Fruit fly (Drosophila melanogaster) whole organism, prepupa: ENCODE results near the gene CG13623.
A peak's percentile ranks its signal among the peaks of the same experiment; 100 is the strongest.

ENCODE experiments used
- Blimp-1 ChIP-seq: fragments of 200-800 bp; sonication (Bioruptor generic); optimal IDR thresholded peaks from 3 replicates; lab custom pipeline; 2017; ENCODE audit warnings: missing biosample characterization, missing genetic modification characterization, mild to moderate bottlenecking, moderate library complexity, missing genetic modification reagents
- CG10631 ChIP-seq: fragments of 200-800 bp; sonication (Bioruptor generic); optimal IDR thresholded peaks from 2 replicates; lab custom pipeline; 2016; ENCODE audit warnings: missing biosample characterization, missing genetic modification characterization
- CG10669 ChIP-seq: fragments of 200-800 bp; sonication (Bioruptor generic); optimal IDR thresholded peaks from 3 replicates; lab custom pipeline; 2018; ENCODE audit warnings: missing biosample characterization, mild to moderate bottlenecking, missing genetic modification characterization, moderate library complexity
- CG11902 ChIP-seq: fragments of 200-800 bp; sonication (Bioruptor generic); optimal IDR thresholded peaks from 3 replicates; lab custom pipeline; 2016; ENCODE audit warnings: missing biosample characterization, missing genetic modification characterization
- CG15336 ChIP-seq: fragments of 200-800 bp; sonication (Bioruptor generic); IDR thresholded peaks from 2 replicates; pipeline ENCODE4 v1.3.6; 2022; ENCODE audit warnings: missing biosample characterization, missing genetic modification characterization
- CG1621 ChIP-seq: fragments of 200-800 bp; sonication (Bioruptor generic); optimal IDR thresholded peaks from 3 replicates; lab custom pipeline; 2018; ENCODE audit warnings: missing biosample characterization, mild to moderate bottlenecking, missing genetic modification characterization
- CG3032 ChIP-seq: fragments of 200-800 bp; optimal IDR thresholded peaks from 2 replicates; lab custom pipeline; 2019; ENCODE audit warnings: missing biosample characterization, mild to moderate bottlenecking, missing genetic modification characterization, moderate library complexity
- CG31627 ChIP-seq: fragments of 200-800 bp; sonication (Bioruptor generic); optimal IDR thresholded peaks from 3 replicates; lab custom pipeline; 2016; ENCODE audit warnings: missing biosample characterization, missing genetic modification characterization
- CG32006 ChIP-seq: fragments of 200-800 bp; sonication (Bioruptor generic); optimal IDR thresholded peaks from 3 replicates; lab custom pipeline; 2017; ENCODE audit warnings: missing biosample characterization, mild to moderate bottlenecking, missing genetic modification characterization
- CG34406 ChIP-seq: fragments of 200-800 bp; sonication (Bioruptor generic); optimal IDR thresholded peaks from 3 replicates; lab custom pipeline; 2016; ENCODE audit warnings: missing biosample characterization, missing genetic modification characterization
- CG3919 ChIP-seq: fragments of 200-800 bp; sonication (Bioruptor generic); optimal IDR thresholded peaks from 3 replicates; lab custom pipeline; 2016; ENCODE audit warnings: missing biosample characterization, missing genetic modification characterization
- CG4318 ChIP-seq: fragments of 200-800 bp; sonication (Bioruptor generic); optimal IDR thresholded peaks from 3 replicates; lab custom pipeline; 2017; ENCODE audit warnings: missing biosample characterization, mild to moderate bottlenecking, missing genetic modification characterization
- CG6163 ChIP-seq: fragments of 200-800 bp; sonication (Bioruptor generic); IDR thresholded peaks from 3 replicates; pipeline ENCODE4 v1.3.6; 2022; ENCODE audit warnings: missing biosample characterization, missing genetic modification characterization
- CG6854 ChIP-seq: fragments of 200-800 bp; sonication (Bioruptor generic); optimal IDR thresholded peaks from 2 replicates; lab custom pipeline; 2017; ENCODE audit warnings: missing biosample characterization, mild to moderate bottlenecking, missing genetic modification characterization
- CG7368 ChIP-seq: fragments of 200-800 bp; sonication (Bioruptor generic); optimal IDR thresholded peaks from 3 replicates; lab custom pipeline; 2016; ENCODE audit warnings: missing biosample characterization, missing genetic modification characterization
- CG8319 ChIP-seq: fragments of 200-800 bp; sonication (Bioruptor generic); optimal IDR thresholded peaks from 3 replicates; lab custom pipeline; 2016; ENCODE audit warnings: missing biosample characterization, missing genetic modification characterization
- CG8632 ChIP-seq: fragments of 200-800 bp; sonication (Bioruptor generic); optimal IDR thresholded peaks from 3 replicates; lab custom pipeline; 2016; ENCODE audit warnings: missing biosample characterization, missing genetic modification characterization
- CG9139 ChIP-seq: fragments of 200-800 bp; sonication (Bioruptor generic); optimal IDR thresholded peaks from 3 replicates; lab custom pipeline; 2017; ENCODE audit warnings: missing biosample characterization, mild to moderate bottlenecking, missing genetic modification characterization
- Eip75B ChIP-seq: fragments of 200-800 bp; sonication (Bioruptor generic); optimal IDR thresholded peaks from 3 replicates; lab custom pipeline; 2016; ENCODE audit warnings: missing biosample characterization, missing genetic modification characterization
- Eip78C ChIP-seq: fragments of 200-800 bp; sonication (Bioruptor generic); peaks from one replicate; lab custom pipeline; 2016; ENCODE audit warnings: missing biosample characterization, missing genetic modification characterization
- Ets96B ChIP-seq: fragments of 200-800 bp; optimal IDR thresholded peaks from 2 replicates; lab custom pipeline; 2019; ENCODE audit warnings: missing biosample characterization, mild to moderate bottlenecking, missing genetic modification characterization, moderate library complexity
- Hr38 ChIP-seq: sonication (Bioruptor generic); optimal IDR thresholded peaks from 2 replicates; lab custom pipeline; 2016; ENCODE audit warnings: missing biosample characterization, missing genetic modification characterization
- Hr39 ChIP-seq: fragments of 200-800 bp; sonication (Bioruptor generic); optimal IDR thresholded peaks from 2 replicates; lab custom pipeline; 2016; ENCODE audit warnings: missing biosample characterization, missing genetic modification characterization
- Hr4 ChIP-seq: fragments of 200-800 bp; sonication (Bioruptor generic); optimal IDR thresholded peaks from 3 replicates; lab custom pipeline; 2016; ENCODE audit warnings: missing biosample characterization, missing genetic modification characterization
- Lpt ChIP-seq: fragments of 200-800 bp; sonication (Bioruptor generic); optimal IDR thresholded peaks from 3 replicates; lab custom pipeline; 2016; ENCODE audit warnings: missing biosample characterization, missing genetic modification characterization
- Sox102F ChIP-seq: fragments of 200-800 bp; sonication (Bioruptor generic); optimal IDR thresholded peaks from 2 replicates; lab custom pipeline; 2016; ENCODE audit warnings: missing biosample characterization, mild to moderate bottlenecking, missing genetic modification characterization
- Sox15 ChIP-seq: fragments of 200-800 bp; sonication (Bioruptor generic); optimal IDR thresholded peaks from 3 replicates; lab custom pipeline; 2016; ENCODE audit warnings: missing biosample characterization, missing genetic modification characterization
- achi ChIP-seq: fragments of 200-800 bp; sonication (Bioruptor generic); optimal IDR thresholded peaks from 3 replicates; lab custom pipeline; 2016; ENCODE audit warnings: missing biosample characterization, missing genetic modification characterization
- acj6 ChIP-seq: fragments of 200-800 bp; sonication (Bioruptor generic); optimal IDR thresholded peaks from 3 replicates; lab custom pipeline; 2016; ENCODE audit warnings: missing biosample characterization, missing genetic modification characterization
- cyc ChIP-seq: fragments of 200-800 bp; sonication (Bioruptor generic); optimal IDR thresholded peaks from 3 replicates; lab custom pipeline; 2016; ENCODE audit warnings: missing biosample characterization, missing genetic modification characterization
- dsx ChIP-seq: fragments of 200-800 bp; optimal IDR thresholded peaks from 3 replicates; lab custom pipeline; 2019; ENCODE audit warnings: missing biosample characterization, mild to moderate bottlenecking, missing genetic modification characterization, moderate library complexity; ENCODE audit not compliant: poor library complexity, severe bottlenecking
- eg ChIP-seq: fragments of 200-800 bp; sonication (Bioruptor generic); IDR thresholded peaks from 3 replicates; pipeline ENCODE4 v1.3.6; 2022; ENCODE audit warnings: missing biosample characterization, missing genetic modification characterization
- fd59A ChIP-seq: fragments of 200-800 bp; sonication (Bioruptor generic); optimal IDR thresholded peaks from 2 replicates; lab custom pipeline; 2017; ENCODE audit warnings: missing biosample characterization, mild to moderate bottlenecking, missing genetic modification characterization, missing genetic modification reagents
- fd85E ChIP-seq: fragments of 200-800 bp; sonication (Bioruptor generic); optimal IDR thresholded peaks from 3 replicates; lab custom pipeline; 2016; ENCODE audit warnings: missing biosample characterization, missing genetic modification characterization
- fkh ChIP-seq: fragments of 200-800 bp; sonication (Bioruptor generic); optimal IDR thresholded peaks from 3 replicates; lab custom pipeline; 2017; ENCODE audit warnings: missing biosample characterization, mild to moderate bottlenecking, missing genetic modification characterization, moderate library complexity
- lz ChIP-seq: fragments of 200-800 bp; sonication (Bioruptor generic); optimal IDR thresholded peaks from 3 replicates; lab custom pipeline; 2016; ENCODE audit warnings: missing biosample characterization, missing genetic modification characterization
- net ChIP-seq: fragments of 200-800 bp; sonication (Bioruptor generic); optimal IDR thresholded peaks from 3 replicates; lab custom pipeline; 2016; ENCODE audit warnings: missing biosample characterization, missing genetic modification characterization
- spab ChIP-seq: fragments of 200-800 bp; sonication (Bioruptor generic); optimal IDR thresholded peaks from 2 replicates; lab custom pipeline; 2017; ENCODE audit warnings: missing biosample characterization, mild to moderate bottlenecking, missing genetic modification characterization, missing genetic modification reagents
- ss ChIP-seq, 2 experiments: fragments of 200-800 bp; sonication (Bioruptor generic); optimal IDR thresholded peaks; 2 replicates in 1 of 2; 3 replicates in 1 of 2; lab custom pipeline; 2017 to 2018; ENCODE audit warnings: mild to moderate bottlenecking in 2 of 2, missing biosample characterization in 2 of 2, missing genetic modification characterization in 2 of 2, moderate library complexity in 1 of 2
- topi ChIP-seq: fragments of 200-800 bp; sonication (Bioruptor generic); optimal IDR thresholded peaks from 3 replicates; lab custom pipeline; 2016; ENCODE audit warnings: missing biosample characterization, missing genetic modification characterization

CG13623 gene

DNA sequence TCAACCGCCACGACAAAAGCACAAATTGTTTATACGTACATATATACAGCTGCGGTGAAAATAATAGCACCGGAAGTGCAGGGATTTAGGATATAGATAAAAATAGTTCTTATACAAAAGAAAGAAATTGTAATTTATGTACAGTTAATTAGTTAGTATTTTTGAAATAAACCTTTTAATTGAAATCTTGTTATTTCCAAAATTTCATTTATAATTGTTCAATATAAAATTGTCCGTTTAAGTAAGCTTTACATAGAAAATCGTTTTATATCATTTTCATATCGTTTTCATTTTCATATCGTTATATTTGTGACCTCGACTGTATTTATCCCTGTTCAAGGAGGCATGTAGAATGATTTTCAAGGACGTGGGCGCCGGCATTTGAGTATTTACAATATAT is 43.8 kb upstream of the CG13623 start (continued):
- TF ChIP-seq CG1621 (tag; lab: Kevin White, UChicago) (no peak), CG3032 (tag; lab: Kevin White, UChicago) (peak; percentile 64), CG15336 (GFP tag; lab: Robert Waterston, UW) (peak; percentile 20; the same call in 1 of the 2 replicates), CG3919 (peak; percentile 33), fd59A (peak; percentile 4), fkh (GFP tag; lab: Kevin White, UChicago) (no peak), topi (peak; percentile 34), Sox15 (no peak), spab (GFP tag; lab: Kevin White, UChicago) (peak; percentile 52), CG10669 (peak; percentile 18), CG10631 (GFP tag; lab: Kevin White, UChicago) (peak; percentile 27), acj6 (GFP tag; lab: Kevin White, UChicago) (peak; percentile 44), lz (GFP tag; lab: Kevin White, UChicago) (peak; percentile 51), Hr4 (GFP tag; lab: Kevin White, UChicago) (no peak), CG8319 (no peak), Eip78C (GFP tag; lab: Kevin White, UChicago) (peak; percentile 83), Hr38 (GFP tag; lab: Kevin White, UChicago) (no peak), Ets96B (tag; lab: Kevin White, UChicago) (peak; percentile 68), fd85E (GFP tag; lab: Kevin White, UChicago) (no peak), CG9139 (no peak), Eip75B (GFP tag; lab: Kevin White, UChicago) (peak; percentile 25), CG6854 (GFP tag; lab: Kevin White, UChicago) (no peak), net (GFP tag; lab: Kevin White, UChicago) (no peak), eg (GFP tag; lab: Robert Waterston, UW) (no peak), CG6163 (peak; percentile 27; the same call in 1 of the 3 replicates), CG32006 (GFP tag; lab: Kevin White, UChicago) (peak; percentile 17), CG11902 (GFP tag; lab: Kevin White, UChicago) (no peak), CG7368 (GFP tag; lab: Kevin White, UChicago) (no peak), CG31627 (GFP tag; lab: Kevin White, UChicago) (peak; percentile 6), dsx (peak; percentile 57), achi (GFP tag; lab: Kevin White, UChicago) (peak; percentile 16), Hr39 (GFP tag; lab: Kevin White, UChicago) (no peak), Sox102F (GFP tag; lab: Kevin White, UChicago) (peak; percentile 4), Lpt (GFP tag; lab: Kevin White, UChicago) (no peak), CG34406 (GFP tag; lab: Kevin White, UChicago) (peak; percentile 45), Blimp-1 (GFP tag; lab: Kevin White, UChicago) (no peak), ss (GFP tag; optimal IDR thresholded peaks at IDR 0.05; lab: Kevin White, UChicago) (peak; percentile 25 to 55), CG4318 (GFP tag; lab: Kevin White, UChicago) (no peak), cyc (peak; percentile 9)

DNA sequence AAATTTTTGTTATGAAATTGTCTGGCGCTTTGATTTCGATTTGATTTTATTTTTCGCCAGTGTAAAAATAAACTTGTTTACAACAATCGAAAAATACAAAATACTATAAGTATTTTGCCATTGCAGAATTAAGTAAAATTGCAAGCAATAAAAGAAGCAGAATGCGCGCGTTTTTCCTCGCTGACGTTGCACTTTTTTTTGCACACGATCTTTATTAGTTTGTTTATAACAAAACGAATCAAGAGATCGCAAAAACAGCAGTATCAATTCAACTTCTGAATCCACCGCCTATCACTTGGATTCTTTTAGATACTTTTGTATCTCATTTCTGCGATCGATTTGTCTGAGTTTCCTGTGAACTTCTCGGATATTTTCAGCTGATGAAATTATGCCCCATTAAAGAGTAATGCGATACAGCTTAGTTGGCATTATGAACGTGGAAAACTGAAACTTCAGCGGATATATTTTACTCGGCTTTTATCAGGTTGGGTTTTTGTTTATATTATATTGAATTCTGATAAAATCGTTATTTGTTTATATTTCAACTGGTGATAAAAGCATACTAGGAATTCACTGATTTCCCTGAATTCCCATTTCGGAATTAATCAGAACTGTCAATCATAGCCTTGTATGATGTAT is 42.9 kb upstream of the CG13623 start:
- TF ChIP-seq CG8632 (GFP tag; lab: Kevin White, UChicago), result no peak
- TF ChIP-seq Hr4 (GFP tag; lab: Kevin White, UChicago), result no peak
- TF ChIP-seq acj6 (GFP tag; lab: Kevin White, UChicago), result no peak
